Worm (Caenorhabditis elegans) whole organism, mixed stage, embryonic: ENCODE measurements around the gene T19C4.5.

ENCODE experiments used
- blmp-1 ChIP-seq: fragments of 150-350 bp; optimal IDR thresholded peaks from 2 replicates; lab custom pipeline; 2014; ENCODE audit warnings: missing biosample characterization, missing genetic modification characterization
- mep-1 ChIP-seq: fragments of 150-350 bp; optimal IDR thresholded peaks from 2 replicates; lab custom pipeline; 2017; ENCODE audit warnings: missing biosample characterization, missing genetic modification reagents, missing genetic modification characterization, inconsistent platforms
- pha-4 ChIP-seq: fragments of 150-350 bp; optimal IDR thresholded peaks from 2 replicates; lab custom pipeline; 2018; ENCODE audit warnings: missing biosample characterization, missing genetic modification reagents, missing genetic modification characterization
- sptf-1 ChIP-seq: sonication (generic microtip); optimal IDR thresholded peaks from 2 replicates; lab custom pipeline; 2017; ENCODE audit warnings: mild to moderate bottlenecking, missing genetic modification characterization, moderate library complexity, missing compliant biosample characterization

ce11 chrV:11220936-11221335 lies 48.9 kb downstream of the T19C4.5 start, which contains the start of gene T19B10.2:
- TF ChIP-seq pha-4 (no peak), sptf-1 (no peak), blmp-1 (tag; lab: Kevin White, UChicago) (no peak), mep-1 (tag; lab: Kevin White, UChicago) (no peak)
